Fruit fly (Drosophila melanogaster) S2 (cell line): Measurements from ENCODE around the gene IscU.

Source experiments
- CG8478 ChIP-seq: fragments of >200 bp; optimal IDR thresholded peaks from 2 replicates; lab custom pipeline; 2018
- CTCF ChIP-seq, 2 experiments: fragments of >200 bp; optimal IDR thresholded peaks; 2 replicates each; lab custom pipeline; 2018

- TF ChIP-seq CG8478 (no peak), CTCF (optimal IDR thresholded peaks at IDR 0.05; lab: Kevin White, UChicago) (no peak)
These were observed 17.6 kb upstream of the IscU start for dm6 chr3R:8841533-8841932.
